Fruit fly (Drosophila melanogaster): Measurements from ENCODE around the gene CG10472.

CG10472 gene

dm6 chr3L:6085988-6086387 lies 23.3 kb upstream of the CG10472 start (continued):
- TF ChIP-seq CG9932 (GFP tag; IDR thresholded peaks at IDR 0.05) (peak; percentile 51; the same call in 1 of the 2 replicates), dpn (GFP tag; optimal IDR thresholded peaks at IDR 0.05) (peak; percentile 27 to 48), jigr1 (GFP tag; IDR thresholded peaks at IDR 0.05) (no peak), Xbp1 (GFP tag; optimal IDR thresholded peaks at IDR 0.05) (peak; percentile 36), crc (GFP tag; optimal IDR thresholded peaks at IDR 0.05) (no peak), Lhr (GFP tag; optimal IDR thresholded peaks at IDR 0.05) (no peak), CG12769 (tag; optimal IDR thresholded peaks at IDR 0.05) (no peak), CG31365 (tag; optimal IDR thresholded peaks at IDR 0.05) (no peak), CG30403 (GFP tag; optimal IDR thresholded peaks at IDR 0.05) (peak; percentile 47), CG10431 (GFP tag; optimal IDR thresholded peaks at IDR 0.05) (no peak), bab2 (GFP tag; optimal IDR thresholded peaks at IDR 0.05) (peak; percentile 24), ap (GFP tag; IDR thresholded peaks at IDR 0.05) (no peak), Med (GFP tag) (peak; percentile 72), Oaz (GFP tag; IDR thresholded peaks at IDR 0.05) (no peak), CG7745 (tag; optimal IDR thresholded peaks at IDR 0.05) (no peak), CG3847 (GFP tag; IDR thresholded peaks at IDR 0.05) (peak; percentile 58), CG7556 (GFP tag; optimal IDR thresholded peaks at IDR 0.05) (peak; percentile 36), CG2678 (tag; optimal IDR thresholded peaks at IDR 0.05) (peak; percentile 50), chif (GFP tag; optimal IDR thresholded peaks at IDR 0.05) (peak; percentile 27 to 29), Dll (GFP tag; IDR thresholded peaks at IDR 0.05; ENCODE audit: partially characterized antibody) (no peak), Hmx (GFP tag; optimal IDR thresholded peaks at IDR 0.05) (no peak), wek (GFP tag; optimal IDR thresholded peaks at IDR 0.05) (no peak), Hey (tag; optimal IDR thresholded peaks at IDR 0.05) (no peak), CG7839 (tag; optimal IDR thresholded peaks at IDR 0.05) (peak; percentile 40), CG8359 (GFP tag; optimal IDR thresholded peaks at IDR 0.05; ENCODE audit: borderline replicate concordance) (no peak), usp (GFP tag; optimal IDR thresholded peaks at IDR 0.05) (no peak), prd (optimal IDR thresholded peaks at IDR 0.05) (no peak), prd (GFP tag; IDR thresholded peaks at IDR 0.05) (peak; percentile 45; the same call in 1 of the 3 replicates), CG14050 (GFP tag; IDR thresholded peaks at IDR 0.05) (peak; percentile 11; the same call in 1 of the 3 replicates), CG13123 (GFP tag; optimal IDR thresholded peaks at IDR 0.05) (no peak), bowl (GFP tag; IDR thresholded peaks at IDR 0.05) (no peak), gem (tag; optimal IDR thresholded peaks at IDR 0.05) (peak; percentile 70), sc (optimal IDR thresholded peaks at IDR 0.05) (no peak), sc (GFP tag; optimal IDR thresholded peaks at IDR 0.05) (no peak), Ssrp (tag; optimal IDR thresholded peaks at IDR 0.05) (peak; percentile 14), row (GFP tag; IDR thresholded peaks at IDR 0.05) (peak; percentile 57), sens (GFP tag) (peak; percentile 69), Lim3 (GFP tag; IDR thresholded peaks at IDR 0.05) (no peak), CG9609 (GFP tag; optimal IDR thresholded peaks at IDR 0.05) (peak; percentile 10), CG10209 (GFP tag; optimal IDR thresholded peaks at IDR 0.05) (peak; percentile 6), grn (GFP tag; optimal IDR thresholded peaks at IDR 0.05) (no peak), Atf6 (GFP tag; IDR thresholded peaks at IDR 0.05) (peak; percentile 61), Hr51 (GFP tag; optimal IDR thresholded peaks at IDR 0.05) (peak in 1 of 2 experiments; percentile 34), CG8388 (GFP tag; optimal IDR thresholded peaks at IDR 0.05) (peak; percentile 38), dan (GFP tag; IDR thresholded peaks at IDR 0.05) (no peak), al (GFP tag; IDR thresholded peaks at IDR 0.05) (no peak), NFAT (GFP tag; IDR thresholded peaks at IDR 0.05) (no peak), gce (GFP tag; IDR thresholded peaks at IDR 0.05) (no peak), ham (GFP tag; IDR thresholded peaks at IDR 0.05) (no peak), CG31388 (GFP tag; optimal IDR thresholded peaks at IDR 0.05) (no peak), CG10366 (GFP tag; IDR thresholded peaks at IDR 0.05) (0 out of 2 replicates have a peak, but pooled peaks have one; percentile 8), cad (GFP tag; optimal IDR thresholded peaks at IDR 0.05) (no peak)

Measured in whole organism, embryonic.